Worm (Caenorhabditis elegans) whole organism, midembryonic: ENCODE results near the gene nhr-114.

Source experiments
- flt-1 ChIP-seq: fragments of 200-800 bp; sonication (Bioruptor generic); IDR thresholded peaks from 2 replicates; pipeline ENCODE4 v1.3.6; 2022; ENCODE audit warnings: missing genetic modification characterization, missing compliant biosample characterization
- med-1 ChIP-seq: sonication (generic microtip); optimal IDR thresholded peaks from 2 replicates; lab custom pipeline; 2017; ENCODE audit warnings: missing genetic modification characterization, mild to moderate bottlenecking, missing compliant biosample characterization, antibody characterized with exemption, missing genetic modification reagents; ENCODE audit not compliant: insufficient read depth
- ref-1 ChIP-seq: fragments of 200-800 bp; sonication (Bioruptor generic); conservative IDR thresholded peaks from 2 replicates; pipeline ENCODE4 v1.3.6; 2022; ENCODE audit warnings: missing genetic modification reagents, missing genetic modification characterization, missing compliant biosample characterization
- tab-1 ChIP-seq: fragments of 200-800 bp; sonication (Bioruptor generic); IDR thresholded peaks from 2 replicates; pipeline ENCODE4 v1.3.6; 2022; ENCODE audit warnings: missing genetic modification characterization, missing compliant biosample characterization

- TF ChIP-seq flt-1 (GFP tag; lab: Robert Waterston, UW) (peak; percentile 70; the same call in 1 of the 2 replicates), ref-1 (GFP tag; lab: Robert Waterston, UW) (no peak), tab-1 (GFP tag; lab: Robert Waterston, UW) (no peak), med-1 (no peak)
Measured at ce11 chrV:4181727-4182126, 5.3 kb upstream of the nhr-114 start.
